Worm (Caenorhabditis elegans) whole organism, young adult: Measurements from ENCODE around the gene Y75B8A.18.

Source experiments
- B0035.1 ChIP-seq: sonication (generic microtip); optimal IDR thresholded peaks from 2 replicates; lab custom pipeline; 2016; ENCODE audit warnings: missing genetic modification characterization, mild to moderate bottlenecking, missing compliant biosample characterization, missing genotype, missing genetic modification reagents
- B0261.1 ChIP-seq: sonication (generic microtip); optimal IDR thresholded peaks from 2 replicates; lab custom pipeline; 2016; ENCODE audit warnings: mild to moderate bottlenecking, missing genetic modification characterization, moderate library complexity, missing compliant biosample characterization
- B0336.3 ChIP-seq: fragments of 200-800 bp; sonication (Bioruptor generic); IDR thresholded peaks from 2 replicates; pipeline ENCODE4 v1.3.6; 2022; ENCODE audit warnings: missing genetic modification characterization, missing compliant biosample characterization
- F22D6.2 ChIP-seq: sonication (generic microtip); optimal IDR thresholded peaks from 2 replicates; lab custom pipeline; 2016; ENCODE audit warnings: mild to moderate bottlenecking, missing genetic modification characterization, missing compliant biosample characterization
- F37B4.10 ChIP-seq: fragments of 200-800 bp; sonication (Bioruptor generic); IDR thresholded peaks from 2 replicates; pipeline ENCODE4 v1.3.6; 2022; ENCODE audit warnings: missing genetic modification characterization, missing compliant biosample characterization
- K11D2.4 ChIP-seq: fragments of 200-800 bp; sonication (Bioruptor generic); IDR thresholded peaks from 2 replicates; pipeline ENCODE4 v1.3.6; 2022; ENCODE audit warnings: missing genetic modification reagents, missing genetic modification characterization, missing compliant biosample characterization
- Y95B8A.8 ChIP-seq: fragments of 200-800 bp; sonication (Bioruptor generic); IDR thresholded peaks from 2 replicates; pipeline ENCODE4 v1.3.6; 2022; ENCODE audit warnings: missing genetic modification reagents, missing genetic modification characterization, missing compliant biosample characterization
- ZK185.1 ChIP-seq: sonication (generic microtip); optimal IDR thresholded peaks from 2 replicates; lab custom pipeline; 2016; ENCODE audit warnings: mild to moderate bottlenecking, missing genetic modification characterization, missing compliant biosample characterization; ENCODE audit not compliant: poor library complexity, severe bottlenecking
- ama-1 ChIP-seq, 3 experiments: fragments of 150-350 bp in 1 of 3; sonication (generic microtip) in 2 of 3; optimal IDR thresholded peaks; 2 replicates each; lab custom pipeline; 2014 to 2018; ENCODE audit warnings: missing biosample characterization in 2 of 3, missing genetic modification characterization in 2 of 3, missing genetic modification reagents in 2 of 3
- attf-3 ChIP-seq: fragments of 200-800 bp; sonication (Bioruptor generic); conservative IDR thresholded peaks from 2 replicates; pipeline ENCODE4 v1.3.6; 2022; ENCODE audit warnings: missing genetic modification reagents, missing genetic modification characterization, missing compliant biosample characterization
- attf-6 ChIP-seq: fragments of 200-800 bp; sonication (Bioruptor generic); IDR thresholded peaks from 2 replicates; pipeline ENCODE4 v1.3.6; 2022; ENCODE audit warnings: missing genetic modification reagents, missing genetic modification characterization, missing compliant biosample characterization
- bed-1 ChIP-seq: fragments of 200-800 bp; sonication (Bioruptor generic); IDR thresholded peaks from 2 replicates; pipeline ENCODE4 v1.3.6; 2022; ENCODE audit warnings: missing genetic modification reagents, missing genetic modification characterization, missing compliant biosample characterization
- ccch-3 ChIP-seq: fragments of 200-800 bp; sonication (Bioruptor generic); optimal IDR thresholded peaks from 2 replicates; lab custom pipeline; 2018; ENCODE audit warnings: mild to moderate bottlenecking, missing genetic modification characterization, missing compliant biosample characterization
- ceh-40 ChIP-seq: fragments of 200-800 bp; sonication (Bioruptor generic); IDR thresholded peaks from 2 replicates; pipeline ENCODE4 v1.3.6; 2022; ENCODE audit warnings: missing genetic modification characterization, missing compliant biosample characterization
- ceh-58 ChIP-seq: fragments of 200-800 bp; sonication (Bioruptor generic); IDR thresholded peaks from 2 replicates; pipeline ENCODE4 v1.3.6; 2022; ENCODE audit warnings: missing genetic modification characterization, missing compliant biosample characterization
- ceh-91 ChIP-seq: fragments of 200-800 bp; sonication (Bioruptor generic); IDR thresholded peaks from 2 replicates; pipeline ENCODE4 v1.3.6; 2022; ENCODE audit warnings: missing genetic modification reagents, missing genetic modification characterization, missing compliant biosample characterization
- chd-7 ChIP-seq: sonication (generic microtip); optimal IDR thresholded peaks from 2 replicates; lab custom pipeline; 2016; ENCODE audit warnings: mild to moderate bottlenecking, missing genetic modification characterization, moderate library complexity, missing compliant biosample characterization
- egl-18 ChIP-seq: fragments of 200-800 bp; sonication (Bioruptor generic); IDR thresholded peaks from 2 replicates; pipeline ENCODE4 v1.3.6; 2022; ENCODE audit warnings: missing genetic modification reagents, missing genetic modification characterization, missing compliant biosample characterization
- fkh-3 ChIP-seq: sonication (generic microtip); optimal IDR thresholded peaks from 2 replicates; lab custom pipeline; 2016; ENCODE audit warnings: mild to moderate bottlenecking, missing genetic modification characterization, missing compliant biosample characterization
- hmg-1.2 ChIP-seq: fragments of 200-800 bp; sonication (Bioruptor generic); IDR thresholded peaks from 2 replicates; pipeline ENCODE4 v1.3.6; 2022; ENCODE audit warnings: missing genetic modification reagents, missing genetic modification characterization, missing compliant biosample characterization
- hsf-1 ChIP-seq: fragments of 200-800 bp; sonication (Bioruptor generic); IDR thresholded peaks from 2 replicates; pipeline ENCODE4 v1.3.6; 2022; ENCODE audit warnings: missing genetic modification reagents, missing genetic modification characterization, missing compliant biosample characterization
- let-526 ChIP-seq: fragments of 200-800 bp; sonication (Bioruptor generic); IDR thresholded peaks from 2 replicates; pipeline ENCODE4 v1.3.6; 2022; ENCODE audit warnings: missing genetic modification reagents, missing genetic modification characterization, missing compliant biosample characterization
- lin-26 ChIP-seq: fragments of 200-800 bp; sonication (Bioruptor generic); IDR thresholded peaks from 2 replicates; pipeline ENCODE4 v1.3.6; 2022; ENCODE audit warnings: missing genetic modification reagents, missing genetic modification characterization, missing compliant biosample characterization
- lin-35 ChIP-seq, 3 experiments: fragments of 150-350 bp in 2 of 3; sonication (generic microtip) in 1 of 3; optimal IDR thresholded peaks; 2 replicates each; lab custom pipeline; 2014 to 2018; ENCODE audit warnings: missing biosample characterization in 3 of 3, missing genetic modification characterization in 3 of 3, missing genetic modification reagents in 3 of 3
- madf-6 ChIP-seq: fragments of 200-800 bp; sonication (Bioruptor generic); IDR thresholded peaks from 2 replicates; pipeline ENCODE4 v1.3.6; 2022; ENCODE audit warnings: missing genetic modification reagents, missing genetic modification characterization, missing compliant biosample characterization
- madf-8 ChIP-seq: fragments of 200-800 bp; sonication (Bioruptor generic); conservative IDR thresholded peaks from 2 replicates; pipeline ENCODE4 v1.3.6; 2022; ENCODE audit warnings: missing genetic modification reagents, missing genetic modification characterization, missing compliant biosample characterization
- mcd-1 ChIP-seq: fragments of 200-800 bp; sonication (Bioruptor generic); IDR thresholded peaks from 2 replicates; pipeline ENCODE4 v1.3.6; 2022; ENCODE audit warnings: missing genetic modification reagents, missing genetic modification characterization, missing compliant biosample characterization
- nfya-1 ChIP-seq: sonication (generic microtip); optimal IDR thresholded peaks from 2 replicates; lab custom pipeline; 2017; ENCODE audit warnings: antibody characterized with exemption, missing compliant biosample characterization, missing genetic modification characterization, borderline replicate concordance; ENCODE audit not compliant: insufficient read depth
- nhr-120 ChIP-seq: fragments of 200-800 bp; sonication (Bioruptor generic); IDR thresholded peaks from 2 replicates; pipeline ENCODE4 v1.3.6; 2022; ENCODE audit warnings: missing genetic modification characterization, missing compliant biosample characterization
- nhr-179 ChIP-seq: sonication (generic microtip); optimal IDR thresholded peaks from 2 replicates; lab custom pipeline; 2016; ENCODE audit warnings: mild to moderate bottlenecking, missing genetic modification characterization, missing compliant biosample characterization
- nhr-27 ChIP-seq: fragments of 200-800 bp; sonication (Bioruptor generic); optimal IDR thresholded peaks from 2 replicates; lab custom pipeline; 2018; ENCODE audit warnings: mild to moderate bottlenecking, missing genetic modification characterization, moderate library complexity, missing compliant biosample characterization
- pha-4 ChIP-seq: fragments of 150-350 bp; sonication (generic microtip); optimal IDR thresholded peaks from 2 replicates; lab custom pipeline; 2014; ENCODE audit warnings: missing biosample characterization, missing genetic modification reagents, missing genetic modification characterization
- sea-2 ChIP-seq: fragments of 200-800 bp; sonication (Bioruptor generic); IDR thresholded peaks from 2 replicates; pipeline ENCODE4 v1.3.6; 2022; ENCODE audit warnings: missing genetic modification characterization, missing compliant biosample characterization
- snpc-1.3 ChIP-seq: sonication (generic microtip); optimal IDR thresholded peaks from 2 replicates; lab custom pipeline; 2017; ENCODE audit warnings: missing genetic modification characterization, mild to moderate bottlenecking, missing compliant biosample characterization, antibody characterized with exemption, moderate library complexity, missing genotype, missing genetic modification reagents; ENCODE audit not compliant: insufficient read depth
- somi-1 ChIP-seq: fragments of 200-800 bp; sonication (Bioruptor generic); optimal IDR thresholded peaks from 2 replicates; lab custom pipeline; 2018; ENCODE audit warnings: mild to moderate bottlenecking, missing genetic modification characterization, missing compliant biosample characterization
- sptf-2 ChIP-seq: fragments of 200-800 bp; sonication (Bioruptor generic); optimal IDR thresholded peaks from 2 replicates; lab custom pipeline; 2018; ENCODE audit warnings: mild to moderate bottlenecking, missing genetic modification characterization, missing compliant biosample characterization
- tbp1 ChIP-seq: fragments of 200-800 bp; sonication (Bioruptor generic); optimal IDR thresholded peaks from 2 replicates; lab custom pipeline; 2018; ENCODE audit warnings: mild to moderate bottlenecking, missing genetic modification characterization, missing compliant biosample characterization
- unc-130 ChIP-seq: sonication (generic microtip); optimal IDR thresholded peaks from 2 replicates; lab custom pipeline; 2016; ENCODE audit warnings: missing genetic modification reagents, missing genetic modification characterization, missing compliant biosample characterization
- unc-62 ChIP-seq: fragments of 150-350 bp; optimal IDR thresholded peaks from 2 replicates; lab custom pipeline; 2014; ENCODE audit warnings: missing biosample characterization, missing genetic modification reagents, missing genetic modification characterization
- xnd-1 ChIP-seq: sonication (generic microtip); optimal IDR thresholded peaks from 2 replicates; lab custom pipeline; 2016; ENCODE audit warnings: missing genotype, missing genetic modification reagents, missing genetic modification characterization, missing compliant biosample characterization
- zfh-2 ChIP-seq: fragments of 200-800 bp; sonication (Bioruptor generic); conservative IDR thresholded peaks from 2 replicates; pipeline ENCODE4 v1.3.6; 2022; ENCODE audit warnings: missing genetic modification reagents, missing genetic modification characterization, missing compliant biosample characterization
- zim-3 ChIP-seq: sonication (generic microtip); optimal IDR thresholded peaks from 2 replicates; lab custom pipeline; 2017; ENCODE audit warnings: mild to moderate bottlenecking, missing genetic modification characterization, moderate library complexity, missing compliant biosample characterization
- ztf-26 ChIP-seq: sonication (generic microtip); optimal IDR thresholded peaks from 2 replicates; lab custom pipeline; 2017; ENCODE audit warnings: missing genetic modification characterization, missing compliant biosample characterization

Gene Y75B8A.18

ce11 chrIII:12218078-12218477 is 8.0 kb downstream of the Y75B8A.18 start:
- no peak for TF ChIP-seq snpc-1.3
- no peak for TF ChIP-seq ama-1 (optimal IDR thresholded peaks at IDR 0.05; lab: Kevin White, UChicago)
- TF ChIP-seq ama-1 (GFP tag; optimal IDR thresholded peaks at IDR 0.05; lab: Kevin White, UChicago): no peak
- TF ChIP-seq lin-35 (GFP tag; optimal IDR thresholded peaks at IDR 0.05; lab: Kevin White, UChicago): no peak
- TF ChIP-seq unc-130: no peak
- no peak for TF ChIP-seq Y95B8A.8 (GFP tag; lab: Robert Waterston, UW)
- TF ChIP-seq unc-62: no peak
- no peak for TF ChIP-seq B0336.3
- TF ChIP-seq attf-6: no peak
- TF ChIP-seq bed-1 (GFP tag; lab: Robert Waterston, UW): no peak
- no peak for TF ChIP-seq chd-7
- TF ChIP-seq ZK185.1 (tag; lab: Kevin White, UChicago): no peak
- TF ChIP-seq K11D2.4: no peak
- TF ChIP-seq sptf-2 (GFP tag; lab: Kevin White, UChicago): no peak
- no peak for TF ChIP-seq somi-1 (GFP tag; lab: Kevin White, UChicago)
- TF ChIP-seq let-526 (GFP tag; lab: Robert Waterston, UW): no peak
- no peak for TF ChIP-seq F37B4.10 (GFP tag; lab: Robert Waterston, UW)
- TF ChIP-seq, all 124 proteins: peak for 0

- TF ChIP-seq fkh-3 (tag; lab: Kevin White, UChicago): no peak
- no peak for TF ChIP-seq egl-18 (GFP tag; lab: Robert Waterston, UW)
- TF ChIP-seq ztf-26 (tag; lab: Kevin White, UChicago): no peak
- TF ChIP-seq nhr-27: no peak
- no peak for TF ChIP-seq mcd-1 (GFP tag; lab: Robert Waterston, UW)
- no peak for TF ChIP-seq sea-2 (GFP tag; lab: Robert Waterston, UW)
- no peak for TF ChIP-seq snpc-1.3
- TF ChIP-seq madf-8: no peak
- no peak for TF ChIP-seq ceh-91
- no peak for TF ChIP-seq tbp1 (GFP tag; lab: Kevin White, UChicago)
- TF ChIP-seq F22D6.2: no peak
- TF ChIP-seq hmg-1.2 (GFP tag; lab: Robert Waterston, UW): no peak
- no peak for TF ChIP-seq ccch-3 (GFP tag; lab: Kevin White, UChicago)
- TF ChIP-seq B0035.1 (tag; lab: Kevin White, UChicago): no peak
- TF ChIP-seq, all 124 proteins: peak for 0
Observed at ce11 chrIII:12215596-12215995, 10.4 kb downstream of the Y75B8A.18 start, which contains the start of gene Y75B8A.13. Gene Y75B8A.13 (minus strand): TSS chrIII:12215696.

DNA sequence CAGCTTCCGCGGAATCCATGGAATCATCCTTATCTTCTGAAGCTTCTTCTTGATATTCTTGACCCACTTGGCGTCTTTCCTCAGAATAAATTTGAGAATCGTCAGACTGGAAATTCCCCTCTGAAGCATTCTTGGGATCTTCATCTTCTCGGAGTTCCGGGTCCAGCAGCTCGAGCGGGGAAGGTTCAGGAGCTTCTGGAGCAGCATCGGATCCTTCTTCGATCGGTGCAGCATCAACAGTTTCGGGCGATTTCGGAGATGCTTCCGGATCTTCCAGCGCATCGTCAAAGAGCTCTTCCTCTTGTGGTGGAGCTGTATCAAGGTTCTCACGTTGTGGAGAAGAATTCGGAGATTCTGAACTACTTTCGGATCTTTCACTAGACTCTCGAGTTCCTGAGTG is 18.5 kb downstream of the Y75B8A.18 start:
- TF ChIP-seq pha-4 (tag; lab: Kevin White, UChicago): no peak
- 0 out of 2 replicates have a peak, but pooled peaks have one; percentile 16 for TF ChIP-seq ceh-58 (GFP tag; lab: Robert Waterston, UW)

ce11 chrIII:12205271-12205670 is 20.8 kb downstream of the Y75B8A.18 start:
- TF ChIP-seq ceh-40: no peak
- 0 out of 2 replicates have a peak, but pooled peaks have one; percentile 28 for TF ChIP-seq lin-26 (GFP tag; lab: Robert Waterston, UW)
- peak; percentile 66 for TF ChIP-seq zfh-2 (GFP tag; lab: Robert Waterston, UW)

ce11 chrIII:12202437-12202836 is 23.6 kb downstream of the Y75B8A.18 start, which contains the start of gene osm-12:
Gene osm-12 (minus strand): TSS chrIII:12202537.
- no peak for TF ChIP-seq egl-18 (GFP tag; lab: Robert Waterston, UW)
- TF ChIP-seq tbp1 (GFP tag; lab: Kevin White, UChicago): no peak
- no peak for TF ChIP-seq ceh-40
- TF ChIP-seq hsf-1: no peak
- no peak for TF ChIP-seq zim-3 (tag; lab: Kevin White, UChicago)
- TF ChIP-seq attf-3 (GFP tag; lab: Robert Waterston, UW): no peak
- TF ChIP-seq ama-1 (optimal IDR thresholded peaks at IDR 0.05; lab: Kevin White, UChicago): no peak
- TF ChIP-seq ama-1 (GFP tag; optimal IDR thresholded peaks at IDR 0.05; lab: Kevin White, UChicago): no peak
- no peak for TF ChIP-seq nhr-179 (tag; lab: Kevin White, UChicago)
- TF ChIP-seq B0336.3: no peak
- TF ChIP-seq madf-6: no peak
- TF ChIP-seq xnd-1 (tag; lab: Kevin White, UChicago): no peak
- no peak for TF ChIP-seq B0261.1 (tag; lab: Kevin White, UChicago)
- no peak for TF ChIP-seq mcd-1 (GFP tag; lab: Robert Waterston, UW)
- TF ChIP-seq nhr-120: no peak
- no peak for TF ChIP-seq nfya-1 (tag; lab: Kevin White, UChicago)
- TF ChIP-seq attf-6: no peak
